Fruit fly (Drosophila melanogaster) whole organism, embryonic: ENCODE results near the gene Cby.
A peak's percentile ranks its signal among the peaks of the same experiment; 100 is the strongest.

Experiments
- Antp ChIP-seq: fragments of 200-800 bp; sonication (Bioruptor generic); optimal IDR thresholded peaks from 3 replicates; lab custom pipeline; 2016; ENCODE audit warnings: missing biosample characterization, missing genetic modification characterization
- Asciz ChIP-seq: fragments of 200-800 bp; sonication (Bioruptor generic); optimal IDR thresholded peaks from 2 replicates; lab custom pipeline; 2017; ENCODE audit warnings: missing biosample characterization, mild to moderate bottlenecking, missing genetic modification characterization, missing genetic modification reagents
- Bgb ChIP-seq: fragments of 200-800 bp; sonication (Bioruptor generic); IDR thresholded peaks from 2 replicates; pipeline ENCODE4 v1.3.6; 2022; ENCODE audit warnings: missing biosample characterization, missing genetic modification characterization; ENCODE audit not compliant: partially characterized antibody
- CG10267 ChIP-seq: fragments of 200-800 bp; sonication (Bioruptor generic); optimal IDR thresholded peaks from 2 replicates; lab custom pipeline; 2018; ENCODE audit warnings: missing biosample characterization, mild to moderate bottlenecking, missing genetic modification characterization, moderate library complexity
- CG10274 ChIP-seq: fragments of 200-800 bp; sonication (Bioruptor generic); optimal IDR thresholded peaks from 3 replicates; lab custom pipeline; 2017; ENCODE audit warnings: missing biosample characterization, mild to moderate bottlenecking, missing genetic modification characterization
- CG11093 ChIP-seq: fragments of 200-800 bp; sonication (Bioruptor generic); IDR thresholded peaks from 3 replicates; pipeline ENCODE4 v1.3.6; 2022; ENCODE audit warnings: missing biosample characterization, missing genetic modification characterization
- CG11504 ChIP-seq: fragments of 200-800 bp; sonication (Bioruptor generic); optimal IDR thresholded peaks from 3 replicates; lab custom pipeline; 2019; ENCODE audit warnings: missing biosample characterization, mild to moderate bottlenecking, missing genetic modification characterization, moderate library complexity
- CG11723 ChIP-seq: fragments of 200-800 bp; sonication (Bioruptor generic); optimal IDR thresholded peaks from 2 replicates; lab custom pipeline; 2017; ENCODE audit warnings: missing biosample characterization, mild to moderate bottlenecking, missing genetic modification characterization
- CG1233 ChIP-seq: fragments of 200-800 bp; sonication (Bioruptor generic); optimal IDR thresholded peaks from 4 replicates; lab custom pipeline; 2018; ENCODE audit warnings: missing biosample characterization, mild to moderate bottlenecking, missing genetic modification characterization
- CG1603 ChIP-seq: fragments of 200-800 bp; sonication (Bioruptor generic); optimal IDR thresholded peaks from 2 replicates; lab custom pipeline; 2019; ENCODE audit warnings: missing biosample characterization, mild to moderate bottlenecking, missing genetic modification characterization, moderate library complexity
- CG17328 ChIP-seq: fragments of 200-800 bp; sonication (Bioruptor generic); IDR thresholded peaks from 2 replicates; pipeline ENCODE4 v1.3.6; 2022; ENCODE audit warnings: missing biosample characterization, missing genetic modification characterization
- CG17612 ChIP-seq: fragments of 200-800 bp; sonication (Bioruptor generic); IDR thresholded peaks from 2 replicates; pipeline ENCODE4 v1.3.6; 2022; ENCODE audit warnings: missing biosample characterization, missing genetic modification characterization
- CG17829 ChIP-seq: fragments of 200-800 bp; optimal IDR thresholded peaks from 2 replicates; lab custom pipeline; 2019; ENCODE audit warnings: missing biosample characterization, mild to moderate bottlenecking, missing genetic modification characterization, moderate library complexity
- CG18764 ChIP-seq: fragments of 200-800 bp; sonication (Bioruptor generic); optimal IDR thresholded peaks from 3 replicates; lab custom pipeline; 2016; ENCODE audit warnings: missing biosample characterization, missing genetic modification characterization
- CG2202 ChIP-seq: fragments of 200-800 bp; sonication (Bioruptor generic); optimal IDR thresholded peaks from 2 replicates; lab custom pipeline; 2018; ENCODE audit warnings: missing biosample characterization, mild to moderate bottlenecking, missing genetic modification characterization
- CG33213 ChIP-seq: fragments of 200-800 bp; sonication (Bioruptor generic); optimal IDR thresholded peaks from 3 replicates; lab custom pipeline; 2016; ENCODE audit warnings: missing biosample characterization, missing genetic modification characterization
- CG34376 ChIP-seq: fragments of 200-800 bp; sonication (Bioruptor generic); optimal IDR thresholded peaks from 2 replicates; lab custom pipeline; 2018; ENCODE audit warnings: missing biosample characterization, mild to moderate bottlenecking, missing genetic modification characterization
- CG42726 ChIP-seq: fragments of 200-800 bp; sonication (Bioruptor generic); IDR thresholded peaks from 2 replicates; pipeline ENCODE4 v1.3.6; 2022; ENCODE audit warnings: missing biosample characterization, missing genetic modification characterization; ENCODE audit not compliant: partially characterized antibody
- CG4854 ChIP-seq: fragments of 200-800 bp; sonication (Bioruptor generic); optimal IDR thresholded peaks from 2 replicates; lab custom pipeline; 2016; ENCODE audit warnings: missing biosample characterization, missing genetic modification characterization, inconsistent platforms
- CG6765 ChIP-seq: fragments of 200-800 bp; sonication (Bioruptor generic); optimal IDR thresholded peaks from 3 replicates; lab custom pipeline; 2017; ENCODE audit warnings: missing biosample characterization, mild to moderate bottlenecking, missing genetic modification characterization
- CG7372 ChIP-seq: fragments of 200-800 bp; sonication (Bioruptor generic); IDR thresholded peaks from 2 replicates; pipeline ENCODE4 v1.3.6; 2022; ENCODE audit warnings: missing biosample characterization, missing genetic modification characterization
- CG9437 ChIP-seq: fragments of 200-800 bp; sonication (Bioruptor generic); optimal IDR thresholded peaks from 2 replicates; lab custom pipeline; 2018; ENCODE audit warnings: missing biosample characterization, mild to moderate bottlenecking, missing genetic modification characterization
- CG9797 ChIP-seq: fragments of 200-800 bp; sonication (Bioruptor generic); optimal IDR thresholded peaks from 3 replicates; lab custom pipeline; 2018; ENCODE audit warnings: missing biosample characterization, mild to moderate bottlenecking, missing genetic modification characterization
- Dip3 ChIP-seq: fragments of 200-800 bp; sonication (Bioruptor generic); optimal IDR thresholded peaks from 3 replicates; lab custom pipeline; 2016; ENCODE audit warnings: missing biosample characterization, missing genetic modification characterization
- Doc2 ChIP-seq: fragments of 200-800 bp; sonication (Bioruptor generic); IDR thresholded peaks from 2 replicates; pipeline ENCODE4 v1.3.6; 2022; ENCODE audit warnings: missing biosample characterization, missing genetic modification characterization
- E2f2 ChIP-seq: fragments of 200-800 bp; sonication (Bioruptor generic); IDR thresholded peaks from 2 replicates; pipeline ENCODE4 v1.3.6; 2022; ENCODE audit warnings: missing biosample characterization, missing genetic modification characterization
- Ets97D ChIP-seq: fragments of 200-800 bp; sonication (Bioruptor generic); optimal IDR thresholded peaks from 3 replicates; lab custom pipeline; 2016; ENCODE audit warnings: missing biosample characterization, missing genetic modification characterization
- HLH4C ChIP-seq: fragments of 200-800 bp; sonication (Bioruptor generic); IDR thresholded peaks from 3 replicates; pipeline ENCODE4 v1.3.6; 2022; ENCODE audit warnings: missing biosample characterization, missing genetic modification characterization; ENCODE audit not compliant: partially characterized antibody
- Mrtf ChIP-seq: fragments of 200-800 bp; sonication (Bioruptor generic); IDR thresholded peaks from 3 replicates; pipeline ENCODE4 v1.3.6; 2022; ENCODE audit warnings: missing biosample characterization, missing genetic modification characterization
- Myb ChIP-seq: fragments of 200-800 bp; sonication (Bioruptor generic); optimal IDR thresholded peaks from 2 replicates; lab custom pipeline; 2016; ENCODE audit warnings: missing biosample characterization, missing genetic modification characterization
- NC2α ChIP-seq: fragments of 200-800 bp; sonication (Bioruptor generic); optimal IDR thresholded peaks from 2 replicates; lab custom pipeline; 2016; ENCODE audit warnings: missing biosample characterization, missing genetic modification characterization
- Ptx1 ChIP-seq: fragments of 200-800 bp; sonication (Bioruptor generic); IDR thresholded peaks from 2 replicates; pipeline ENCODE4 v1.3.6; 2022; ENCODE audit warnings: missing biosample characterization, missing genetic modification characterization
- Sry-δ ChIP-seq: fragments of 200-800 bp; sonication (Bioruptor generic); optimal IDR thresholded peaks from 2 replicates; lab custom pipeline; 2016; ENCODE audit warnings: missing biosample characterization, missing genetic modification characterization
- Taf1 ChIP-seq: fragments of 200-800 bp; sonication (Bioruptor generic); IDR thresholded peaks from 2 replicates; pipeline ENCODE4 v1.3.6; 2022; ENCODE audit warnings: missing biosample characterization, missing genetic modification characterization
- Xrp1 ChIP-seq: fragments of 200-800 bp; sonication (Bioruptor generic); IDR thresholded peaks from 2 replicates; pipeline ENCODE4 v1.3.6; 2022; ENCODE audit warnings: missing biosample characterization, missing genetic modification characterization
- ara ChIP-seq: fragments of 200-800 bp; sonication (Bioruptor generic); IDR thresholded peaks from 2 replicates; pipeline ENCODE4 v1.3.6; 2022; ENCODE audit warnings: missing biosample characterization, missing genetic modification characterization
- crc ChIP-seq: fragments of 200-800 bp; sonication (Bioruptor generic); optimal IDR thresholded peaks from 2 replicates; lab custom pipeline; 2016; ENCODE audit warnings: missing biosample characterization, missing genetic modification characterization
- danr ChIP-seq: fragments of 200-800 bp; sonication (Bioruptor generic); IDR thresholded peaks from 2 replicates; pipeline ENCODE4 v1.3.6; 2022; ENCODE audit warnings: missing biosample characterization, missing genetic modification characterization
- dm ChIP-seq: fragments of 200-800 bp; sonication (Bioruptor generic); optimal IDR thresholded peaks from 3 replicates; lab custom pipeline; 2016; ENCODE audit warnings: missing biosample characterization, missing genetic modification characterization
- gem ChIP-seq: fragments of 200-800 bp; sonication (Bioruptor generic); optimal IDR thresholded peaks from 2 replicates; lab custom pipeline; 2019; ENCODE audit warnings: missing biosample characterization, mild to moderate bottlenecking, missing genetic modification characterization, moderate library complexity
- gt ChIP-seq: fragments of 200-800 bp; sonication (Bioruptor generic); IDR thresholded peaks from 2 replicates; pipeline ENCODE4 v1.3.6; 2022; ENCODE audit warnings: missing biosample characterization, missing genetic modification characterization
- hb ChIP-seq: fragments of 200-800 bp; sonication (Bioruptor generic); IDR thresholded peaks from 3 replicates; pipeline ENCODE4 v1.3.6; 2022; ENCODE audit warnings: missing biosample characterization, missing genetic modification characterization; ENCODE audit not compliant: partially characterized antibody
- inv ChIP-seq: fragments of 200-800 bp; sonication (Bioruptor generic); IDR thresholded peaks from 2 replicates; pipeline ENCODE4 v1.3.6; 2022; ENCODE audit warnings: missing biosample characterization, missing genetic modification characterization; ENCODE audit not compliant: partially characterized antibody
- pfk ChIP-seq: fragments of 200-800 bp; sonication (Bioruptor generic); optimal IDR thresholded peaks from 2 replicates; lab custom pipeline; 2018; ENCODE audit warnings: missing biosample characterization, mild to moderate bottlenecking, missing genetic modification characterization, moderate library complexity
- run ChIP-seq: fragments of 200-800 bp; sonication (Bioruptor generic); optimal IDR thresholded peaks from 3 replicates; lab custom pipeline; 2018; ENCODE audit warnings: missing biosample characterization, mild to moderate bottlenecking, missing genetic modification characterization
- sens ChIP-seq: fragments of 200-800 bp; sonication (Bioruptor generic); peaks from one replicate; lab custom pipeline; 2016; ENCODE audit warnings: missing biosample characterization, missing genetic modification characterization
- sug ChIP-seq: fragments of 200-800 bp; optimal IDR thresholded peaks from 2 replicates; lab custom pipeline; 2019; ENCODE audit warnings: missing biosample characterization, mild to moderate bottlenecking, missing genetic modification characterization, moderate library complexity
- zf30C ChIP-seq: fragments of 200-800 bp; sonication (Bioruptor generic); optimal IDR thresholded peaks from 3 replicates; lab custom pipeline; 2018; ENCODE audit warnings: missing biosample characterization, mild to moderate bottlenecking, missing genetic modification characterization

Cby gene

DNA sequence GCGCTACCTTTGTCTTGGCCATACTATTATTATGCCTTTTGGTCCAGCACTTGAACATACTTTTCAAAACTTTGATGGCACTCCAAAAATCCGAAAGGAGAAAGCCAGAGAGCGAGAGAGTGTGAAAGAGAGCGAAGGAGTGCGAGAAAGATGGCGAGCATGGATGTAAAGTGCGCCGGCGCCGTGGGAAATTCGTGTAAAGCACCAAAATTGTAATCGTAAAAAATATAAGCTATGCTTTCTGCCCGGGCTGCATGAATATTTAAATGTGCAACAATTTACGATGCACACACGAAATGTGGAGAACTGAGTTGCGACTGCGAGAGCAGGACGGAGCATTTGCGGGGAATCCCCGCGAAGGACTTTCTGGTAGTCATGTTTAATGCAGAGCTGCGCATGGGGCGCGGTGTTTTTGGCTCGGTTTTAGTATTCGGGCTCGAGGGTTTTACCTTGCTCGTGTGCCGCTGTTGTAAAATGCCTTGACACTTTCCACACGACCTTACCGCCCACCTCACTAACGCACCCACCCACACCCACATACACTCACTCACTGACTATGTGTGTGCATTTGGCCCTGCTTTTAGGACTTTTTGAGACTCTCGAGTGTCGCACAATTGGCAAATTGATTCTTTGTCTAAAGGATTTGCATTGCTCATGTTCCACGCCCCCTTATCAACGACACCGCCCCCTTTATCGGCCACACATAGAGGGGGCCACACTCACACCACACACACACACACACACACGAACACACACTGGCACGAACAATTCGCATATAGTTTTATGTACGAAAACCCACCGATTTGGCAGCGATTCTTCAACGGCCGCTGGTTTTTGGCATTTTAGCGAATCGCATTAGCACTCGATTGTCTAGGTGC is 45.9 kb upstream of the Cby start (continued):
- TF ChIP-seq CG10274 (GFP tag; lab: Kevin White, UChicago), result no peak
- no peak for TF ChIP-seq CG11723 (GFP tag; lab: Kevin White, UChicago)
- TF ChIP-seq, all 482 proteins: peak for 25

DNA sequence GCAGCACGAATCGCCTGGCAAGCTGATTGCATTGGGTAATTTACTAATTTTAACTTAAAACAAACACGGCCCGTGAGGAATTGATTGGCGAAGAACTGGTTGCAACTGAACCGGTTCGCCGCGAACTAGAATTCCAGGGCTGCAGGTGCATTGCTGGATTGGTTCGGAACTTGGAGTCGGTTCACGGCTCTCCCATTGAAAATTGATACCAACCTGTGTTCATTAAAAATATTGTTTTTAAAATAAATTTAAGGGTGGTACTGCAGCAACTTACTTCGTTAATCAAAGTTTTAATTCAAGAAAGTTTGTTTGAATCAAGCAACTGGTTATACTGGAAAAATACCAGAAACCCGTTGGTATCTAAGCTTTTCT is 45.3 kb upstream of the Cby start, which contains the start of gene CASK:
Gene CASK (minus strand): TSS at position 113 of the 372 bp plus-strand sequence.
- no peak for TF ChIP-seq CG9437
- no peak for TF ChIP-seq pfk (GFP tag; lab: Kevin White, UChicago)
- TF ChIP-seq Bgb (GFP tag; lab: Robert Waterston, UW), result peak; percentile 14; the same call in 1 of the 2 replicates
- no peak for TF ChIP-seq CG2202 (tag; lab: Kevin White, UChicago)
- TF ChIP-seq hb (GFP tag; lab: Robert Waterston, UW), result no peak
- TF ChIP-seq CG1603 (tag; lab: Kevin White, UChicago), result peak; percentile 38
- TF ChIP-seq Ets97D (GFP tag; lab: Kevin White, UChicago), result peak; percentile 57
- TF ChIP-seq dm, result no peak
- peak; percentile 90 for TF ChIP-seq E2f2 (GFP tag; lab: Robert Waterston, UW)
- no peak for TF ChIP-seq CG34376 (GFP tag; lab: Kevin White, UChicago)
- TF ChIP-seq Taf1 (GFP tag; lab: Robert Waterston, UW), result no peak
- TF ChIP-seq crc, result no peak
- TF ChIP-seq ara (GFP tag; lab: Robert Waterston, UW), result no peak
- no peak for TF ChIP-seq Doc2
- peak; percentile 59; the same call in 1 of the 2 replicates for TF ChIP-seq inv (GFP tag; lab: Robert Waterston, UW)
- no peak for TF ChIP-seq gt (GFP tag; lab: Robert Waterston, UW)
- no peak for TF ChIP-seq NC2α (GFP tag; lab: Kevin White, UChicago)
- no peak for TF ChIP-seq Xrp1 (GFP tag; lab: Robert Waterston, UW)
- TF ChIP-seq Ptx1 (GFP tag; lab: Robert Waterston, UW), result no peak
- TF ChIP-seq Sry-δ (GFP tag; lab: Kevin White, UChicago), result peak; percentile 17
- TF ChIP-seq sens (GFP tag; lab: Kevin White, UChicago), result peak; percentile 84
- TF ChIP-seq HLH4C (GFP tag; lab: Robert Waterston, UW), result no peak
- no peak for TF ChIP-seq zf30C (GFP tag; lab: Kevin White, UChicago)
- TF ChIP-seq CG18764 (GFP tag; lab: Kevin White, UChicago), result no peak
- no peak for TF ChIP-seq danr (GFP tag; lab: Robert Waterston, UW)
- TF ChIP-seq CG42726, result no peak
- peak; percentile 85 for TF ChIP-seq CG9797 (GFP tag; lab: Kevin White, UChicago)
- TF ChIP-seq CG1233 (GFP tag; lab: Kevin White, UChicago), result no peak
- no peak for TF ChIP-seq Asciz (GFP tag; lab: Kevin White, UChicago)
- no peak for TF ChIP-seq Myb
- TF ChIP-seq CG11504, result peak; percentile 44
- TF ChIP-seq run, result no peak
- TF ChIP-seq CG17612 (GFP tag; lab: Robert Waterston, UW), result no peak
- peak; percentile 24 for TF ChIP-seq sug (tag; lab: Kevin White, UChicago)
- TF ChIP-seq gem (tag; lab: Kevin White, UChicago), result peak; percentile 29
- no peak for TF ChIP-seq Antp (GFP tag; lab: Kevin White, UChicago)
- TF ChIP-seq CG7372 (GFP tag; lab: Robert Waterston, UW), result no peak
- no peak for TF ChIP-seq CG17328 (GFP tag; lab: Robert Waterston, UW)
- TF ChIP-seq Mrtf (GFP tag; lab: Robert Waterston, UW), result no peak
- TF ChIP-seq CG33213 (GFP tag; lab: Kevin White, UChicago), result peak; percentile 49
- TF ChIP-seq CG10267 (tag; lab: Kevin White, UChicago), result peak; percentile 17
- no peak for TF ChIP-seq CG11093 (GFP tag; lab: Robert Waterston, UW)
- no peak for TF ChIP-seq CG4854 (GFP tag; lab: Kevin White, UChicago)
- no peak for TF ChIP-seq CG17829
- TF ChIP-seq Dip3, result no peak
- no peak for TF ChIP-seq CG6765 (GFP tag; lab: Kevin White, UChicago)
